Worm (Caenorhabditis elegans) whole organism, L1 larva: ENCODE measurements around the gene srx-64.

Experiments
- aly-2 ChIP-seq: fragments of 150-350 bp; optimal IDR thresholded peaks from 2 replicates; lab custom pipeline; 2014; ENCODE audit warnings: missing biosample characterization, missing genetic modification characterization
- ama-1 ChIP-seq: fragments of 150-350 bp; optimal IDR thresholded peaks from 2 replicates; lab custom pipeline; 2014
- ceh-82 ChIP-seq, 3 experiments: fragments of 150-350 bp in 1 of 3; sonication (generic microtip) in 2 of 3; optimal IDR thresholded peaks; 2 replicates each; lab custom pipeline; 2014 to 2017; ENCODE audit warnings: missing biosample characterization in 3 of 3, missing genetic modification characterization in 3 of 3
- efl-1 ChIP-seq, 4 experiments: fragments of 150-350 bp; optimal IDR thresholded peaks in 3 of 4; peaks in 1 of 4; 1 replicate in 1 of 4; 2 replicates in 3 of 4; lab custom pipeline; 2014; ENCODE audit warnings: missing biosample characterization in 2 of 4, missing genetic modification characterization in 2 of 4, missing genetic modification reagents in 2 of 4
- egl-13 ChIP-seq: sonication (generic microtip); optimal IDR thresholded peaks from 2 replicates; lab custom pipeline; 2016; ENCODE audit warnings: missing genotype, missing genetic modification reagents, missing genetic modification characterization, missing compliant biosample characterization
- elt-2 ChIP-seq: sonication (generic microtip); optimal IDR thresholded peaks from 2 replicates; lab custom pipeline; 2016; ENCODE audit warnings: missing genetic modification characterization, mild to moderate bottlenecking, inconsistent platforms, missing compliant biosample characterization, missing genetic modification reagents
- elt-3 ChIP-seq, 6 experiments: fragments of 150-350 bp in 1 of 6; sonication (generic microtip); optimal IDR thresholded peaks; 2 replicates each; lab custom pipeline; 2017 to 2018; ENCODE audit warnings: missing biosample characterization in 6 of 6, missing genetic modification characterization in 6 of 6, inconsistent platforms in 1 of 6
- fos-1 ChIP-seq: fragments of 150-350 bp; optimal IDR thresholded peaks from 2 replicates; lab custom pipeline; 2014; ENCODE audit warnings: missing biosample characterization, missing genetic modification characterization
- mep-1 ChIP-seq: fragments of 150-350 bp; optimal IDR thresholded peaks from 2 replicates; lab custom pipeline; 2014; ENCODE audit warnings: missing biosample characterization, missing genetic modification characterization
- zag-1 ChIP-seq: fragments of 150-350 bp; optimal IDR thresholded peaks from 2 replicates; lab custom pipeline; 2014; ENCODE audit warnings: missing biosample characterization, missing genetic modification characterization

- TF ChIP-seq elt-2 (tag; lab: Kevin White, UChicago) (no peak), mep-1 (tag; lab: Kevin White, UChicago) (no peak), ama-1 (lab: Kevin White, UChicago) (no peak), elt-3 (tag; optimal IDR thresholded peaks at IDR 0.05; lab: Kevin White, UChicago) (no peak), fos-1 (tag; lab: Kevin White, UChicago) (no peak), egl-13 (tag; lab: Kevin White, UChicago) (no peak), ceh-82 (tag; optimal IDR thresholded peaks at IDR 0.05; lab: Kevin White, UChicago) (no peak), zag-1 (no peak), efl-1 (optimal IDR thresholded peaks at IDR 0.05; lab: Kevin White, UChicago) (no peak), efl-1 (GFP tag; optimal IDR thresholded peaks at IDR 0.05 in 1 of 2; lab: Kevin White, UChicago) (no peak), aly-2 (tag; lab: Kevin White, UChicago) (no peak)
These were observed 9.6 kb downstream of the srx-64 start, which contains the start of gene cyp-35B1 for ce11 chrV:3938789-3939188.
